Fruit fly (Drosophila melanogaster): ENCODE measurements around the gene RpS21.

RpS21 gene

DNA sequence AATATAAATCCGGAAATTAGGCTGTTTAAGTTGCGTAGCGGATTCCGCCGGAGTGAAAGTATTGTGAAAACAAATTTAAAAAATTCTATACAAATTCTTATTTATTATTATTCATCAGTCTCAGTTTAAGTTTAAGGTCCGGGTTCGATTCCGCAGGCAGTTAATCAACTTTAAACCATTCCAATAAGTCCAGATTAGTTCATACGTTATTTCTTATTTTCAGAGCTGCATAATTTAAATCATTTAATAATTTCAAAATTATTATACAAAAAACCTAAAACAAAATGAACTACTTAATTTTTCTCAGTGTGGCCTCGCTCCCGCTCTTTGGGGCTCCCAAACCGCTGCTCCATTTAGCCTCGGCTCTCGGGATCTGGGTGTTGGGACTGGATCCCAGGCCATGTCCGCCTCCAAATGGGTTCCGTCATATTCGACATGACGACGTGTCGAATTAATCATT is 25.5 kb upstream of the RpS21 start (continued):
- TF ChIP-seq CG7987 (GFP tag; optimal IDR thresholded peaks at IDR 0.05) (peak; percentile 42), Fer2 (tag; optimal IDR thresholded peaks at IDR 0.05) (peak; percentile 63), Adf1 (GFP tag; IDR thresholded peaks at IDR 0.05) (peak; percentile 30; the same call in 1 of the 2 replicates), Xbp1 (GFP tag; optimal IDR thresholded peaks at IDR 0.05) (peak; percentile 87), Atf6 (GFP tag; IDR thresholded peaks at IDR 0.05) (peak; percentile 79), CG14014 (GFP tag; IDR thresholded peaks at IDR 0.05) (peak; percentile 61), Asciz (GFP tag; optimal IDR thresholded peaks at IDR 0.05) (peak; percentile 93), odd (GFP tag; optimal IDR thresholded peaks at IDR 0.05) (peak; percentile 93), row (GFP tag; IDR thresholded peaks at IDR 0.05) (peak; percentile 82), Ets97D (GFP tag; optimal IDR thresholded peaks at IDR 0.05) (no peak), CG5953 (GFP tag; IDR thresholded peaks at IDR 0.05) (no peak), Dp (GFP tag; optimal IDR thresholded peaks at IDR 0.05) (no peak), Trl (optimal IDR thresholded peaks at IDR 0.05) (peak in 1 of 2 experiments; percentile 41), Trl (GFP tag; optimal IDR thresholded peaks at IDR 0.05) (peak; percentile 35), Poxn (GFP tag; IDR thresholded peaks at IDR 0.05) (peak; percentile 5; the same call in 1 of the 2 replicates), wdn (GFP tag; IDR thresholded peaks at IDR 0.05) (no peak), CG3407 (GFP tag; optimal IDR thresholded peaks at IDR 0.05) (peak; percentile 81), NFAT (GFP tag; IDR thresholded peaks at IDR 0.05) (peak; percentile 31), pb (GFP tag; optimal IDR thresholded peaks at IDR 0.05) (no peak), GATAe (GFP tag; conservative IDR thresholded peaks at IDR 0.05) (no peak), CG10147 (GFP tag; optimal IDR thresholded peaks at IDR 0.05) (peak; percentile 93), zfh2 (GFP tag; optimal IDR thresholded peaks at IDR 0.05) (peak; percentile 52), grn (GFP tag; optimal IDR thresholded peaks at IDR 0.05) (no peak), pfk (GFP tag; optimal IDR thresholded peaks at IDR 0.05) (no peak), ssp (GFP tag; IDR thresholded peaks at IDR 0.05) (peak; percentile 65), CG7839 (tag; optimal IDR thresholded peaks at IDR 0.05) (peak; percentile 94), Hr3 (GFP tag; optimal IDR thresholded peaks at IDR 0.05) (peak; percentile 82), CG5245 (GFP tag; optimal IDR thresholded peaks at IDR 0.05) (peak; percentile 73), sob (GFP tag; IDR thresholded peaks at IDR 0.05) (peak; percentile 75; the same call in 1 of the 2 replicates), CG15601 (tag; optimal IDR thresholded peaks at IDR 0.05) (peak; percentile 91), CG6765 (GFP tag; optimal IDR thresholded peaks at IDR 0.05) (peak; percentile 87), CG2199 (GFP tag; IDR thresholded peaks at IDR 0.05) (no peak), CG15479 (GFP tag; optimal IDR thresholded peaks at IDR 0.05) (no peak), chm (GFP tag; IDR thresholded peaks at IDR 0.05) (peak; percentile 46; the same call in 1 of the 2 replicates), lilli (GFP tag; optimal IDR thresholded peaks at IDR 0.05) (peak; percentile 88), zen2 (GFP tag; IDR thresholded peaks at IDR 0.05; ENCODE audit: partially characterized antibody) (no peak), trem (tag; optimal IDR thresholded peaks at IDR 0.05) (peak; percentile 85), ab (GFP tag; optimal IDR thresholded peaks at IDR 0.05) (peak; percentile 36), CG6175 (GFP tag; IDR thresholded peaks at IDR 0.05) (no peak), CG10543 (GFP tag; optimal IDR thresholded peaks at IDR 0.05) (peak; percentile 75), Bgb (GFP tag; IDR thresholded peaks at IDR 0.05; ENCODE audit: partially characterized antibody) (no peak), D19A (tag; optimal IDR thresholded peaks at IDR 0.05) (peak; percentile 89), CG9215 (GFP tag; IDR thresholded peaks at IDR 0.05) (peak; percentile 78), luna (GFP tag; optimal IDR thresholded peaks at IDR 0.05) (no peak), tgo (GFP tag; IDR thresholded peaks at IDR 0.05) (peak; percentile 70), CG10274 (GFP tag; optimal IDR thresholded peaks at IDR 0.05) (peak; percentile 62), CG31388 (GFP tag; optimal IDR thresholded peaks at IDR 0.05) (peak; percentile 41), sqz (GFP tag; optimal IDR thresholded peaks at IDR 0.05) (peak; percentile 74), Dip2 (GFP tag; IDR thresholded peaks at IDR 0.05) (no peak), exex (tag; optimal IDR thresholded peaks at IDR 0.05) (peak; percentile 50), bowl (GFP tag; IDR thresholded peaks at IDR 0.05) (no peak), Antp (GFP tag; optimal IDR thresholded peaks at IDR 0.05) (peak; percentile 7)

Data from whole organism, embryonic.